Fruit fly (Drosophila melanogaster) whole organism, embryonic: ENCODE data around the gene scyl.

ENCODE experiments used
- Ada2b ChIP-seq: fragments of 200-800 bp; sonication (Bioruptor generic); IDR thresholded peaks from 2 replicates; pipeline ENCODE4 v1.3.6; 2022; ENCODE audit warnings: missing biosample characterization, missing genetic modification characterization
- BtbVII ChIP-seq: fragments of 200-800 bp; sonication (Bioruptor generic); optimal IDR thresholded peaks from 3 replicates; lab custom pipeline; 2017; ENCODE audit warnings: missing biosample characterization, mild to moderate bottlenecking, missing genetic modification characterization
- CG11504 ChIP-seq: fragments of 200-800 bp; sonication (Bioruptor generic); optimal IDR thresholded peaks from 3 replicates; lab custom pipeline; 2019; ENCODE audit warnings: missing biosample characterization, mild to moderate bottlenecking, missing genetic modification characterization, moderate library complexity
- CG11560 ChIP-seq: fragments of 200-800 bp; sonication (Bioruptor generic); IDR thresholded peaks from 3 replicates; pipeline ENCODE4 v1.3.6; 2022; ENCODE audit warnings: missing biosample characterization, missing genetic modification characterization
- CG14860 ChIP-seq: fragments of 200-800 bp; sonication (Bioruptor generic); IDR thresholded peaks from 3 replicates; pipeline ENCODE4 v1.3.6; 2022; ENCODE audit warnings: missing biosample characterization, missing genetic modification characterization; ENCODE audit not compliant: partially characterized antibody
- CG15479 ChIP-seq: fragments of 200-800 bp; sonication (Bioruptor generic); optimal IDR thresholded peaks from 3 replicates; lab custom pipeline; 2019; ENCODE audit warnings: missing biosample characterization, mild to moderate bottlenecking, missing genetic modification characterization, moderate library complexity
- CG15514 ChIP-seq: fragments of 200-800 bp; sonication (Bioruptor generic); optimal IDR thresholded peaks from 3 replicates; lab custom pipeline; 2017; ENCODE audit warnings: missing biosample characterization, missing genetic modification characterization, mild to moderate bottlenecking, moderate library complexity, missing genetic modification reagents
- CG15696 ChIP-seq: fragments of 200-800 bp; sonication (Bioruptor generic); optimal IDR thresholded peaks from 2 replicates; lab custom pipeline; 2019; ENCODE audit warnings: missing biosample characterization, mild to moderate bottlenecking, missing genetic modification characterization, moderate library complexity
- CG17385 ChIP-seq: fragments of 200-800 bp; sonication (Bioruptor generic); optimal IDR thresholded peaks from 3 replicates; lab custom pipeline; 2018; ENCODE audit warnings: missing biosample characterization, mild to moderate bottlenecking, missing genetic modification characterization
- CG2202 ChIP-seq: fragments of 200-800 bp; sonication (Bioruptor generic); optimal IDR thresholded peaks from 2 replicates; lab custom pipeline; 2018; ENCODE audit warnings: missing biosample characterization, mild to moderate bottlenecking, missing genetic modification characterization
- CG2875 ChIP-seq: fragments of 200-800 bp; sonication (Bioruptor generic); optimal IDR thresholded peaks from 2 replicates; lab custom pipeline; 2017; ENCODE audit warnings: missing biosample characterization, mild to moderate bottlenecking, missing genetic modification characterization, missing genetic modification reagents
- CG32767 ChIP-seq: fragments of 200-800 bp; sonication (Bioruptor generic); IDR thresholded peaks from 2 replicates; pipeline ENCODE4 v1.3.6; 2022; ENCODE audit warnings: missing biosample characterization, missing genetic modification characterization
- CG4360 ChIP-seq: fragments of 200-800 bp; sonication (Bioruptor generic); IDR thresholded peaks from 2 replicates; pipeline ENCODE4 v1.3.6; 2022; ENCODE audit warnings: missing biosample characterization, missing genetic modification characterization
- CG6813 ChIP-seq: fragments of 200-800 bp; sonication (Bioruptor generic); optimal IDR thresholded peaks from 2 replicates; lab custom pipeline; 2017; ENCODE audit warnings: missing biosample characterization, missing genetic modification characterization, mild to moderate bottlenecking, moderate library complexity, missing genetic modification reagents
- CG9817 ChIP-seq: fragments of 200-800 bp; sonication (Bioruptor generic); optimal IDR thresholded peaks from 2 replicates; lab custom pipeline; 2018; ENCODE audit warnings: missing biosample characterization, mild to moderate bottlenecking, missing genetic modification characterization, moderate library complexity
- CG9932 ChIP-seq: fragments of 200-800 bp; sonication (Bioruptor generic); IDR thresholded peaks from 2 replicates; pipeline ENCODE4 v1.3.6; 2022; ENCODE audit warnings: missing biosample characterization, missing genetic modification characterization
- CTCF ChIP-seq: fragments of 200-800 bp; sonication (Bioruptor generic); optimal IDR thresholded peaks from 2 replicates; lab custom pipeline; 2017; ENCODE audit warnings: missing biosample characterization, mild to moderate bottlenecking, missing genetic modification characterization, moderate library complexity
- Dad ChIP-seq: fragments of 200-800 bp; sonication (Bioruptor generic); optimal IDR thresholded peaks from 3 replicates; lab custom pipeline; 2016; ENCODE audit warnings: missing biosample characterization, missing genetic modification characterization
- ERR ChIP-seq: fragments of 200-800 bp; sonication (Bioruptor generic); optimal IDR thresholded peaks from 2 replicates; lab custom pipeline; 2016; ENCODE audit warnings: missing biosample characterization, missing genetic modification characterization
- Hsf ChIP-seq: fragments of 200-800 bp; sonication (Bioruptor generic); optimal IDR thresholded peaks from 3 replicates; lab custom pipeline; 2016; ENCODE audit warnings: missing biosample characterization, missing genetic modification characterization
- Lhr ChIP-seq: fragments of 200-800 bp; sonication (Bioruptor generic); optimal IDR thresholded peaks from 3 replicates; lab custom pipeline; 2017; ENCODE audit warnings: mild to moderate bottlenecking, missing biosample characterization, missing genetic modification reagents, missing genetic modification characterization
- Med ChIP-seq: fragments of 200-800 bp; sonication (Bioruptor generic); peaks from one replicate; lab custom pipeline; 2016; ENCODE audit warnings: missing biosample characterization, missing genetic modification characterization, mild to moderate bottlenecking, inconsistent platforms, moderate library complexity
- NC2α ChIP-seq: fragments of 200-800 bp; sonication (Bioruptor generic); optimal IDR thresholded peaks from 2 replicates; lab custom pipeline; 2016; ENCODE audit warnings: missing biosample characterization, missing genetic modification characterization
- Ravus ChIP-seq: fragments of 200-800 bp; sonication (Bioruptor generic); IDR thresholded peaks from 2 replicates; pipeline ENCODE4 v1.3.6; 2022; ENCODE audit warnings: missing biosample characterization, missing genetic modification characterization
- ac ChIP-seq: fragments of 200-800 bp; sonication (Bioruptor generic); optimal IDR thresholded peaks from 3 replicates; lab custom pipeline; 2017; ENCODE audit warnings: missing biosample characterization, mild to moderate bottlenecking, missing genetic modification characterization
- al ChIP-seq: fragments of 200-800 bp; sonication (Bioruptor generic); IDR thresholded peaks from 2 replicates; pipeline ENCODE4 v1.3.6; 2022; ENCODE audit warnings: missing biosample characterization, missing genetic modification characterization
- az2 ChIP-seq: fragments of 200-800 bp; sonication (Bioruptor generic); optimal IDR thresholded peaks from 3 replicates; lab custom pipeline; 2016; ENCODE audit warnings: missing biosample characterization, missing genetic modification characterization
- chif ChIP-seq, 2 experiments: fragments of 200-800 bp; sonication (Bioruptor generic); optimal IDR thresholded peaks; 3 replicates each; lab custom pipeline; 2016; ENCODE audit warnings: missing biosample characterization in 2 of 2, missing genetic modification characterization in 2 of 2
- cwo ChIP-seq: fragments of 200-800 bp; sonication (Bioruptor generic); optimal IDR thresholded peaks from 3 replicates; lab custom pipeline; 2017; ENCODE audit warnings: missing biosample characterization, missing genetic modification characterization, mild to moderate bottlenecking, moderate library complexity, missing genetic modification reagents
- dmrt11E ChIP-seq: fragments of 200-800 bp; sonication (Bioruptor generic); optimal IDR thresholded peaks from 3 replicates; lab custom pipeline; 2018; ENCODE audit warnings: missing biosample characterization, mild to moderate bottlenecking, missing genetic modification characterization, moderate library complexity
- dpn ChIP-seq, 2 experiments: fragments of 200-800 bp; sonication (Bioruptor generic); optimal IDR thresholded peaks; 3 replicates each; lab custom pipeline; 2016; ENCODE audit warnings: missing biosample characterization in 2 of 2, missing genetic modification characterization in 2 of 2
- emc ChIP-seq: fragments of 200-800 bp; sonication (Bioruptor generic); optimal IDR thresholded peaks from 2 replicates; lab custom pipeline; 2016; ENCODE audit warnings: missing biosample characterization, missing genetic modification characterization
- en ChIP-seq: fragments of 200-800 bp; sonication (Bioruptor generic); optimal IDR thresholded peaks from 2 replicates; lab custom pipeline; 2016; ENCODE audit warnings: missing biosample characterization, missing genetic modification characterization
- exex ChIP-seq: fragments of 200-800 bp; sonication (Bioruptor generic); optimal IDR thresholded peaks from 4 replicates; lab custom pipeline; 2018; ENCODE audit warnings: missing biosample characterization, mild to moderate bottlenecking, missing genetic modification characterization, moderate library complexity
- fd96Cb ChIP-seq: fragments of 200-800 bp; sonication (Bioruptor generic); optimal IDR thresholded peaks from 2 replicates; lab custom pipeline; 2018; ENCODE audit warnings: missing biosample characterization, mild to moderate bottlenecking, missing genetic modification characterization, moderate library complexity
- grn ChIP-seq: fragments of 200-800 bp; sonication (Bioruptor generic); optimal IDR thresholded peaks from 3 replicates; lab custom pipeline; 2017; ENCODE audit warnings: missing biosample characterization, missing genetic modification characterization
- gsb ChIP-seq: fragments of 200-800 bp; sonication (Bioruptor generic); IDR thresholded peaks from 2 replicates; pipeline ENCODE4 v1.3.6; 2022; ENCODE audit warnings: missing biosample characterization, missing genetic modification characterization
- lab ChIP-seq: fragments of 200-800 bp; sonication (Bioruptor generic); optimal IDR thresholded peaks from 3 replicates; lab custom pipeline; 2017; ENCODE audit warnings: missing biosample characterization, missing genetic modification characterization, mild to moderate bottlenecking, moderate library complexity, missing genetic modification reagents
- mirr ChIP-seq: fragments of 200-800 bp; sonication (Bioruptor generic); optimal IDR thresholded peaks from 3 replicates; lab custom pipeline; 2018; ENCODE audit warnings: missing biosample characterization, mild to moderate bottlenecking, missing genetic modification characterization
- otp ChIP-seq: fragments of 200-800 bp; sonication (Bioruptor generic); IDR thresholded peaks from 3 replicates; pipeline ENCODE4, ENCODE4 v1.3.6; 2022; ENCODE audit warnings: missing biosample characterization, missing genetic modification characterization
- p53 ChIP-seq: fragments of 200-800 bp; sonication (Bioruptor generic); optimal IDR thresholded peaks from 2 replicates; lab custom pipeline; 2016; ENCODE audit warnings: missing biosample characterization, missing genetic modification characterization
- pb ChIP-seq: fragments of 200-800 bp; sonication (Bioruptor generic); optimal IDR thresholded peaks from 3 replicates; lab custom pipeline; 2016; ENCODE audit warnings: missing biosample characterization, missing genetic modification characterization
- repo ChIP-seq: fragments of 200-800 bp; sonication (Bioruptor generic); optimal IDR thresholded peaks from 2 replicates; lab custom pipeline; 2016; ENCODE audit warnings: missing biosample characterization, missing genetic modification characterization
- rib ChIP-seq: fragments of 200-800 bp; sonication (Bioruptor generic); IDR thresholded peaks from 2 replicates; pipeline ENCODE4 v1.3.6; 2022; ENCODE audit warnings: missing biosample characterization, missing genetic modification characterization
- slbo ChIP-seq: fragments of 200-800 bp; sonication (Bioruptor generic); IDR thresholded peaks from 2 replicates; pipeline ENCODE4 v1.3.6; 2022; ENCODE audit warnings: missing biosample characterization, missing genetic modification characterization
- so ChIP-seq: fragments of 200-800 bp; sonication (Bioruptor generic); IDR thresholded peaks from 3 replicates; pipeline ENCODE4 v1.3.6; 2022; ENCODE audit warnings: missing biosample characterization, missing genetic modification characterization
- sr ChIP-seq: fragments of 200-800 bp; sonication (Bioruptor generic); IDR thresholded peaks from 3 replicates; pipeline ENCODE4 v1.3.6; 2022; ENCODE audit warnings: missing biosample characterization, missing genetic modification characterization
- trem ChIP-seq: fragments of 200-800 bp; optimal IDR thresholded peaks from 3 replicates; lab custom pipeline; 2019; ENCODE audit warnings: missing biosample characterization, mild to moderate bottlenecking, missing genetic modification characterization, moderate library complexity
- ttk ChIP-seq: fragments of 200-800 bp; sonication (Bioruptor generic); IDR thresholded peaks from 2 replicates; pipeline ENCODE4 v2.1.2; 2022; ENCODE audit warnings: missing biosample characterization, missing genetic modification characterization

Gene scyl

dm6 chr3L:11285572-11286276 lies 33.6 kb downstream of the scyl start (continued):
- TF ChIP-seq Lhr (GFP tag; lab: Kevin White, UChicago) (no peak), CG9932 (GFP tag; lab: Robert Waterston, UW) (peak; percentile 64), CTCF (no peak), so (GFP tag; lab: Robert Waterston, UW) (peak; percentile 58; the same call in 1 of the 3 replicates), exex (tag; lab: Kevin White, UChicago) (peak; percentile 22), repo (no peak), CG15514 (GFP tag; lab: Kevin White, UChicago) (peak; percentile 6), Ada2b (GFP tag; lab: Robert Waterston, UW) (no peak), lab (GFP tag; lab: Kevin White, UChicago) (peak; percentile 32), rib (GFP tag; lab: Robert Waterston, UW) (peak; percentile 64; the same call in 1 of the 2 replicates), CG14860 (peak; percentile 60), CG4360 (0 out of 2 replicates have a peak, but pooled peaks have one; percentile 7), cwo (GFP tag; lab: Kevin White, UChicago) (peak; percentile 10), grn (peak; percentile 85), CG15479 (GFP tag; lab: Kevin White, UChicago) (peak; percentile 62), slbo (GFP tag; lab: Robert Waterston, UW) (no peak), CG11504 (tag; lab: Kevin White, UChicago) (no peak), sr (GFP tag; lab: Robert Waterston, UW) (0 out of 3 replicates have a peak, but pooled peaks have one; percentile 21), mirr (peak; percentile 80)

dm6 chr3L:11286603-11287011 lies 34.5 kb downstream of the scyl start:
- TF ChIP-seq pb (GFP tag; lab: Kevin White, UChicago), result peak; percentile 13
- no peak for TF ChIP-seq trem (tag; lab: Kevin White, UChicago)
- TF ChIP-seq CG2875 (GFP tag; lab: Kevin White, UChicago), result peak; percentile 28
- TF ChIP-seq dmrt11E (tag; lab: Kevin White, UChicago), result peak; percentile 45
- TF ChIP-seq Med (GFP tag; lab: Kevin White, UChicago), result peak; percentile 85
- TF ChIP-seq chif (GFP tag; optimal IDR thresholded peaks at IDR 0.05; lab: Kevin White, UChicago), result peak in 1 of 2 experiments; percentile 47
- no peak for TF ChIP-seq BtbVII
- peak; percentile 39 for TF ChIP-seq NC2α (GFP tag; lab: Kevin White, UChicago)
- TF ChIP-seq ttk, result no peak
- TF ChIP-seq otp, result no peak
- TF ChIP-seq p53, result peak; percentile 22
- no peak for TF ChIP-seq gsb (GFP tag; lab: Robert Waterston, UW)
- TF ChIP-seq exex (tag; lab: Kevin White, UChicago), result no peak
- no peak for TF ChIP-seq ERR (GFP tag; lab: Kevin White, UChicago)
- peak; percentile 18 for TF ChIP-seq ac (GFP tag; lab: Kevin White, UChicago)
- TF ChIP-seq lab (GFP tag; lab: Kevin White, UChicago), result peak; percentile 57
- TF ChIP-seq cwo (GFP tag; lab: Kevin White, UChicago), result no peak
- no peak for TF ChIP-seq CG11560
- TF ChIP-seq en, result no peak
- TF ChIP-seq CG6813 (GFP tag; lab: Kevin White, UChicago), result peak; percentile 40
- no peak for TF ChIP-seq az2 (GFP tag; lab: Kevin White, UChicago)
- no peak for TF ChIP-seq emc
- peak; percentile 57 for TF ChIP-seq CG15696 (tag; lab: Kevin White, UChicago)
- TF ChIP-seq fd96Cb (tag; lab: Kevin White, UChicago), result no peak
- no peak for TF ChIP-seq Dad (GFP tag; lab: Kevin White, UChicago)
- no peak for TF ChIP-seq CG9817 (tag; lab: Kevin White, UChicago)
- TF ChIP-seq CG2202 (tag; lab: Kevin White, UChicago), result peak; percentile 39
- no peak for TF ChIP-seq CG32767 (GFP tag; lab: Robert Waterston, UW)
- no peak for TF ChIP-seq Ravus (GFP tag; lab: Robert Waterston, UW)
- TF ChIP-seq Hsf, result peak; percentile 4
- TF ChIP-seq CG4360, result no peak
- TF ChIP-seq CG17385 (GFP tag; lab: Kevin White, UChicago), result no peak
- no peak for TF ChIP-seq al (GFP tag; lab: Robert Waterston, UW)
- TF ChIP-seq dpn (GFP tag; optimal IDR thresholded peaks at IDR 0.05; lab: Kevin White, UChicago), result peak in 1 of 2 experiments; percentile 11
